Worm (Caenorhabditis elegans): ENCODE data around the gene F36D3.5.

The F36D3.5 gene

DNA sequence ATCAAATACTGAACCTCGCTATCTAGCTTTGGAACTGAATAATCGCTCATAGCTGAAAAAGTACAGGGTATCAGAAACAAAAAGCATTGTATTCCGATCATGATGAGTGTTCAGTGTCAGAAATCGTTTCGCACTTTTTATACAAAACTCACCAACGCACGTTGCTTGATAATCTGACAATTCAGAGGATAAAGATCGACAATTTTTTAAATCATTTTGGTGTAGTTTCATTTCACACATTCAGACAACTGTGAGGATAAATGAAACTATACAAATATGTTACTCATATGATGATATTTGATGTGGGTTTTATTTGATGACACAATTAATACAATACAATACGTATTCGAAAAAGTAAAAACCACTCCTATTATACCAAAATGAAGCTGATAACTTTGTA, 32.0 kb downstream of the F36D3.5 start, which contains the start of gene F57E7.2 (continued):
- TF ChIP-seq hsf-1 (GFP tag; IDR thresholded peaks at IDR 0.05) = no peak
- no peak for TF ChIP-seq ceh-40 (GFP tag; IDR thresholded peaks at IDR 0.05)
- TF ChIP-seq ztf-3 (GFP tag; optimal IDR thresholded peaks at IDR 0.05) = no peak

DNA sequence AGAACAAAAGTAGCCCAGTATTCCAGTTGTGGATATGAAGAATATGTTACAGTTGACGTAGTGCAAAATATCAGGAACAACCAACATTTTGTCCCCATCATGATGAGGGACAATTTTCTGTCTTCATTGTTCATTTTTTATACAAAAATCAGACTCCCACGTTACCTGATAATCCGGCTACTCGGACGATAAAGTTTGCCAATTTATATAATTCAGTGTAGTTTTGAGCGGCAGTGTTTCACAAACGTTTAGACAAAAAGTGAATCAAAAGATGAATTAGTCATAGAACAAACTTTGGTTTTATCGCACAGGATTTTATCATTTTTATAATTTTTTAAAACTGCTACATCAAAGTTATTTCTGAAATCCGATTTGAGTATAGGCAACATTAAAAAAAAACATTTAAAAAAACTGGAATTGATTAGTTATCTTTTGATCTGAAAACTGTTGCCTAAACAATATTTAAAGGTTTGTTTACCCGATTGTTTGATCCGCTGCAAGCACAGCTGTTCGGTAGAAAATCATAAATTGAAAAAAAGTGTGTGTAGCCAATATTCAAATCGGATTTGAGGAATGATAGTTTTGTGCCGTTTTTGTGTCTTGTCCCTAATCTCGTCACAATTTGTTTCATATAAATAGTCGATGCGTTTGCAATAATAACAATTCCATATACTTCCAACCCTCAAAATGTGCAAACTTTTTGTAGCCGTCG, 34.0 kb downstream of the F36D3.5 start, which contains the start of the genes F57E7.4 and spig-6:
TSS of gene F57E7.4 (minus strand) at position 101 of the 712 bp plus-strand sequence.
TSS of gene spig-6 (plus strand) at position 662 of the 712 bp plus-strand sequence.
- no peak for TF ChIP-seq somi-1 (GFP tag; optimal IDR thresholded peaks at IDR 0.05)
- TF ChIP-seq efl-1 (GFP tag; optimal IDR thresholded peaks at IDR 0.05) = no peak
- TF ChIP-seq ceh-58 (GFP tag; IDR thresholded peaks at IDR 0.05) = no peak
- TF ChIP-seq Y79H2A.3 (GFP tag; conservative IDR thresholded peaks at IDR 0.05) = no peak
- TF ChIP-seq F23B12.7 (tag; optimal IDR thresholded peaks at IDR 0.05; ENCODE audit: insufficient read depth) = no peak
- no peak for TF ChIP-seq nhr-27 (tag; optimal IDR thresholded peaks at IDR 0.05)
- no peak for TF ChIP-seq nhr-80 (tag; optimal IDR thresholded peaks at IDR 0.05)
- no peak for TF ChIP-seq let-607 (tag; optimal IDR thresholded peaks at IDR 0.05)
- no peak for TF ChIP-seq egrh-3 (GFP tag; IDR thresholded peaks at IDR 0.05)
- TF ChIP-seq F37B4.10 (GFP tag; IDR thresholded peaks at IDR 0.05) = no peak
- TF ChIP-seq unc-130 (GFP tag; optimal IDR thresholded peaks at IDR 0.05) = no peak
- TF ChIP-seq dpff-1 (tag; optimal IDR thresholded peaks at IDR 0.05) = no peak
- no peak for TF ChIP-seq tlf-1 (GFP tag; optimal IDR thresholded peaks at IDR 0.05)

DNA sequence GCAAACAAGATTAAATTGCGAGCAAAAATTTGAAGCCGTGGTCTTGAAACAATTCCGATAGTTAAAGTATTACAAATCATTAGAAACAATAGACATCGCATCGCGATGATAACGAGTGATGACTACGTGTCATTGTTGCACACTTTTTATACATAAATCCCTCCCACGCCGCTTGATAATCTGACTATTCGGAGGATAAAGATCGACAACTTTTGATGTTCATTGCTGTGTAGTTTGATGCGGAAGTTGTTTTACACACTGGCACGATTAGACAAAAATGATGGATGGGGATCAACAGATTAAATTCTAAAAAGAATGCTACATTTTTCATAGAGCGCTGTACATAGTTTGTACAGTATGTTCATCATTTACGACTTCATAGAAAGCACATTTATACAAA, 35.8 kb downstream of the F36D3.5 start, which contains the start of gene T08G3.11:
TSS of gene T08G3.11 (minus strand) at position 101 of the 400 bp plus-strand sequence.
- TF ChIP-seq rcor-1 (GFP tag; IDR thresholded peaks at IDR 0.05) (no peak), Y67H2A.10 (GFP tag; conservative IDR thresholded peaks at IDR 0.05) (no peak), hlh-26 (GFP tag; conservative IDR thresholded peaks at IDR 0.05) (no peak), pbrm-1 (GFP tag; IDR thresholded peaks at IDR 0.05) (no peak), hrde-1 (tag; optimal IDR thresholded peaks at IDR 0.05; ENCODE audit: borderline replicate concordance) (no peak), ekl-4 (GFP tag; IDR thresholded peaks at IDR 0.05) (no peak), Y95B8A.8 (GFP tag; IDR thresholded peaks at IDR 0.05) (no peak), somi-1 (GFP tag; optimal IDR thresholded peaks at IDR 0.05) (no peak), dox-1 (GFP tag; IDR thresholded peaks at IDR 0.05) (no peak), chd-7 (tag; optimal IDR thresholded peaks at IDR 0.05) (no peak), attf-3 (GFP tag; conservative IDR thresholded peaks at IDR 0.05) (no peak), let-526 (GFP tag; IDR thresholded peaks at IDR 0.05) (no peak), ztf-25 (GFP tag; IDR thresholded peaks at IDR 0.05) (no peak), fkh-3 (tag; optimal IDR thresholded peaks at IDR 0.05) (no peak), Y56A3A.18 (GFP tag; IDR thresholded peaks at IDR 0.05) (no peak), lin-54 (GFP tag; optimal IDR thresholded peaks at IDR 0.05) (no peak), cebp-1 (GFP tag; IDR thresholded peaks at IDR 0.05) (no peak), cebp-1 (tag; optimal IDR thresholded peaks at IDR 0.05) (no peak), lir-1 (GFP tag; conservative IDR thresholded peaks at IDR 0.05) (no peak), aptf-2 (GFP tag; conservative IDR thresholded peaks at IDR 0.05) (no peak)

All from whole organism, young adult.